Fruit fly (Drosophila melanogaster): ENCODE data around the gene CG5151.

The CG5151 gene

DNA sequence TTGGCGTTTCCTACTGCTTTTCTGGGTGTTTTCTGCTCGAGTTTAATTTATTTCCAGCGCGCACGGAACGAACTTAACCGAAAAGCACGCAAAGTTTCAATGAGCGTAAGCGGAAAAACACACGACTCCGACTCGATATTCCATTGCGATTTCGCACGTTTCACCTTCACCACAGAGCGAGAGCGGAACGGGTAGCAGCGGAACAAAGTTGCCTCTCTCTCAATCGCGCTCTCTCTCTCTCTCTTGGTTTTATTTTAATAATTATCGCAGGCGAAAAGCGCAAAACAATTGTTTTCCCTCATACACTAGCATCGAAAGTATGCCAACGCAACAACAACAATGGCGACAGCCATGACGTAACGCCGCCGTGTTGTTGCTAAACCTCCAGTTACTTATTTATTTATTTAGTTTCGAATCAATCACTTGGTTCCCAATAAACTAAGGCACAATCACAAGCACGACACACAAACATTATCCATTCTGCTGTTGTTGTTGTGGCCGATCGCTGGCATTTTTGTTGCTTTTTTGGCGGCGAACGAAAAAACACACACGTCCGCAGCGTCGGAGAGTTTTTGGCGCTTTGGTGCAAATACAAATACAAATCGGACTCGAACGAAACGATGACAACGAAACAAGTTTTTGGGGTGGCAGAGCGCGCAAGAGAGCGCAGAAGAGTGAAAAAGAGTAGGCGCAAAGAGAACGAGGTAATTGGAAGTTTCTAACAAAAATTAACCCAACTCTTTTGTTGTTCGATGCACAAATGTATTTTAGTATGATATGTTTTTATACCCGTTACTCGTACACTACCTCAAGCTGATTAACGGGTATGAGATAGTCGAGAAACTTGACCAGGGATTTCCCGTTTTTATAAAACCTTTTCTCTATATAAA is at the start of gene CG5151 (continued):
- TF ChIP-seq CG7963 (GFP tag; IDR thresholded peaks at IDR 0.05; ENCODE audit: partially characterized antibody) (peak; percentile 82), shn (GFP tag; optimal IDR thresholded peaks at IDR 0.05) (no peak), ftz-f1 (GFP tag; optimal IDR thresholded peaks at IDR 0.05) (no peak), slbo (GFP tag; IDR thresholded peaks at IDR 0.05) (peak; percentile 17; the same call in 1 of the 2 replicates), zfh1 (GFP tag; IDR thresholded peaks at IDR 0.05) (no peak), CG1024 (GFP tag; IDR thresholded peaks at IDR 0.05) (no peak), bbx (GFP tag; IDR thresholded peaks at IDR 0.05; ENCODE audit: partially characterized antibody) (peak; percentile 82), TFAM (GFP tag; optimal IDR thresholded peaks at IDR 0.05) (no peak), CG32532 (GFP tag; IDR thresholded peaks at IDR 0.05) (peak; percentile 60; the same call in 1 of the 2 replicates), HmgZ (tag; optimal IDR thresholded peaks at IDR 0.05) (no peak), Doc3 (GFP tag; IDR thresholded peaks at IDR 0.05; ENCODE audit: partially characterized antibody) (peak; percentile 44; the same call in 1 of the 3 replicates), CG34422 (GFP tag; IDR thresholded peaks at IDR 0.05) (peak; percentile 21; the same call in 1 of the 3 replicates), B-H1 (GFP tag; IDR thresholded peaks at IDR 0.05) (no peak), HLH3B (GFP tag; IDR thresholded peaks at IDR 0.05) (no peak), CG8089 (GFP tag; optimal IDR thresholded peaks at IDR 0.05) (no peak), ken (GFP tag; IDR thresholded peaks at IDR 0.05) (no peak), seq (GFP tag; IDR thresholded peaks at IDR 0.05) (no peak), Sox100B (GFP tag; optimal IDR thresholded peaks at IDR 0.05) (no peak), tna (GFP tag; IDR thresholded peaks at IDR 0.05; ENCODE audit: partially characterized antibody) (peak; percentile 96), D19B (GFP tag; optimal IDR thresholded peaks at IDR 0.05) (peak; percentile 63), CG7839 (tag; optimal IDR thresholded peaks at IDR 0.05) (peak; percentile 30), CG18599 (GFP tag; optimal IDR thresholded peaks at IDR 0.05) (no peak), croc (GFP tag; conservative IDR thresholded peaks at IDR 0.05) (no peak), Fer3 (tag; optimal IDR thresholded peaks at IDR 0.05) (no peak), CG18619 (GFP tag; optimal IDR thresholded peaks at IDR 0.05) (no peak), ac (GFP tag; optimal IDR thresholded peaks at IDR 0.05) (no peak), Blimp-1 (GFP tag; optimal IDR thresholded peaks at IDR 0.05) (no peak), Usf (GFP tag; optimal IDR thresholded peaks at IDR 0.05) (no peak), Elba2 (GFP tag; optimal IDR thresholded peaks at IDR 0.05) (no peak), CG15011 (GFP tag; optimal IDR thresholded peaks at IDR 0.05) (no peak), Pdp1 (GFP tag; optimal IDR thresholded peaks at IDR 0.05) (peak in 1 of 2 experiments; percentile 95), Hr3 (GFP tag; optimal IDR thresholded peaks at IDR 0.05) (no peak), crc (GFP tag; optimal IDR thresholded peaks at IDR 0.05) (no peak), CG13287 (GFP tag; IDR thresholded peaks at IDR 0.05; ENCODE audit: partially characterized antibody) (peak; percentile 46), sens (GFP tag) (peak; percentile 56), CG6654 (GFP tag; optimal IDR thresholded peaks at IDR 0.05) (no peak), CG5245 (GFP tag; optimal IDR thresholded peaks at IDR 0.05) (no peak), salm (tag; optimal IDR thresholded peaks at IDR 0.05) (no peak), CG34224 (GFP tag; IDR thresholded peaks at IDR 0.05; ENCODE audit: partially characterized antibody) (peak; percentile 35), CG12219 (GFP tag; optimal IDR thresholded peaks at IDR 0.05) (no peak), CG11695 (GFP tag; IDR thresholded peaks at IDR 0.05) (no peak), nau (GFP tag; optimal IDR thresholded peaks at IDR 0.05) (peak; percentile 36), CG10979 (tag; optimal IDR thresholded peaks at IDR 0.05) (no peak), CG13123 (GFP tag; optimal IDR thresholded peaks at IDR 0.05) (no peak), toy (GFP tag; IDR thresholded peaks at IDR 0.05) (no peak), az2 (GFP tag; optimal IDR thresholded peaks at IDR 0.05) (no peak), tup (GFP tag; optimal IDR thresholded peaks at IDR 0.05) (no peak), scrt (GFP tag; optimal IDR thresholded peaks at IDR 0.05) (peak; percentile 18), CG2120 (GFP tag; optimal IDR thresholded peaks at IDR 0.05) (no peak)
